Worm (Caenorhabditis elegans) whole organism, L2 larva: ENCODE measurements around the gene tif-1A.
A peak's percentile ranks its signal among the peaks of the same experiment; 100 is the strongest.

Experiments
- C34F6.9 ChIP-seq: fragments of 150-350 bp; optimal IDR thresholded peaks from 2 replicates; lab custom pipeline; 2014; ENCODE audit warnings: missing biosample characterization, missing genetic modification characterization
- F13H6.1 ChIP-seq: sonication (generic microtip); optimal IDR thresholded peaks from 2 replicates; lab custom pipeline; 2016; ENCODE audit warnings: missing genetic modification characterization, missing compliant biosample characterization
- Y55F3AM.14 ChIP-seq: fragments of 200-800 bp; sonication (Bioruptor generic); optimal IDR thresholded peaks from 2 replicates; lab custom pipeline; 2018; ENCODE audit warnings: mild to moderate bottlenecking, missing genetic modification characterization, missing compliant biosample characterization
- ZK546.5 ChIP-seq: sonication (generic microtip); optimal IDR thresholded peaks from 2 replicates; lab custom pipeline; 2017; ENCODE audit warnings: missing biosample characterization, missing genetic modification characterization
- alr-1 ChIP-seq: fragments of 150-350 bp; optimal IDR thresholded peaks from 2 replicates; lab custom pipeline; 2014; ENCODE audit warnings: missing biosample characterization, missing genetic modification characterization
- aly-2 ChIP-seq: fragments of 150-350 bp; optimal IDR thresholded peaks from 2 replicates; lab custom pipeline; 2014; ENCODE audit warnings: missing biosample characterization, missing genetic modification characterization
- blmp-1 ChIP-seq: sonication (generic microtip); optimal IDR thresholded peaks from 2 replicates; lab custom pipeline; 2017; ENCODE audit warnings: missing genetic modification characterization, mild to moderate bottlenecking, missing compliant biosample characterization, antibody characterized with exemption, moderate library complexity; ENCODE audit not compliant: insufficient read depth
- ceh-16 ChIP-seq: fragments of 150-350 bp; optimal IDR thresholded peaks from 2 replicates; lab custom pipeline; 2014; ENCODE audit warnings: missing biosample characterization, missing genetic modification characterization
- ceh-82 ChIP-seq: fragments of 150-350 bp; optimal IDR thresholded peaks from 2 replicates; lab custom pipeline; 2014; ENCODE audit warnings: missing biosample characterization, missing genetic modification characterization
- crh-2 ChIP-seq: sonication (generic microtip); optimal IDR thresholded peaks from 2 replicates; lab custom pipeline; 2017; ENCODE audit warnings: missing biosample characterization, missing genetic modification characterization
- dmd-4 ChIP-seq: sonication (generic microtip); optimal IDR thresholded peaks from 2 replicates; lab custom pipeline; 2017; ENCODE audit warnings: missing biosample characterization, missing genetic modification characterization
- egl-27 ChIP-seq: sonication (generic microtip); optimal IDR thresholded peaks from 3 replicates; lab custom pipeline; 2017; ENCODE audit warnings: missing biosample characterization, missing genetic modification reagents, missing genetic modification characterization
- elt-1 ChIP-seq: fragments of 150-350 bp; optimal IDR thresholded peaks from 2 replicates; lab custom pipeline; 2014; ENCODE audit warnings: missing biosample characterization, missing genetic modification characterization
- fos-1 ChIP-seq: fragments of 150-350 bp; optimal IDR thresholded peaks from 2 replicates; lab custom pipeline; 2014; ENCODE audit warnings: missing biosample characterization, missing genetic modification characterization
- gmeb-1 ChIP-seq: fragments of 150-350 bp; optimal IDR thresholded peaks from 2 replicates; lab custom pipeline; 2014; ENCODE audit warnings: missing biosample characterization, missing genetic modification characterization
- lin-11 ChIP-seq: fragments of 150-350 bp; sonication (generic microtip); optimal IDR thresholded peaks from 2 replicates; lab custom pipeline; 2014; ENCODE audit warnings: missing biosample characterization, missing genetic modification characterization, inconsistent platforms, mixed read lengths
- lin-13 ChIP-seq: fragments of 150-350 bp; optimal IDR thresholded peaks from 2 replicates; lab custom pipeline; 2014; ENCODE audit warnings: missing biosample characterization, missing genetic modification reagents, missing genetic modification characterization
- lin-39 ChIP-seq: fragments of 150-350 bp; optimal IDR thresholded peaks from 2 replicates; lab custom pipeline; 2014; ENCODE audit warnings: missing biosample characterization, missing genetic modification reagents, missing genetic modification characterization
- lsy-2 ChIP-seq, 2 experiments: fragments of 150-350 bp in 1 of 2; sonication (generic microtip) in 1 of 2; optimal IDR thresholded peaks; 2 replicates each; lab custom pipeline; 2014 to 2017; ENCODE audit warnings: missing biosample characterization in 2 of 2, missing genetic modification characterization in 2 of 2
- mab-5 ChIP-seq: fragments of 150-350 bp; optimal IDR thresholded peaks from 2 replicates; lab custom pipeline; 2014; ENCODE audit warnings: missing biosample characterization, missing genetic modification characterization
- mbf-1 ChIP-seq: sonication (generic microtip); optimal IDR thresholded peaks from 2 replicates; lab custom pipeline; 2017; ENCODE audit warnings: missing biosample characterization, missing genetic modification characterization
- mdl-1 ChIP-seq, 2 experiments: fragments of 150-350 bp in 1 of 2; sonication (generic microtip) in 1 of 2; optimal IDR thresholded peaks; 2 replicates each; lab custom pipeline; 2017; ENCODE audit warnings: missing biosample characterization in 2 of 2, missing genetic modification characterization in 2 of 2
- nhr-10 ChIP-seq: sonication (generic microtip); optimal IDR thresholded peaks from 2 replicates; lab custom pipeline; 2017; ENCODE audit warnings: missing biosample characterization, missing genetic modification characterization
- nhr-11 ChIP-seq: fragments of 150-350 bp; optimal IDR thresholded peaks from 2 replicates; lab custom pipeline; 2014; ENCODE audit warnings: missing biosample characterization, missing genetic modification characterization
- nhr-12 ChIP-seq: fragments of 150-350 bp; optimal IDR thresholded peaks from 2 replicates; lab custom pipeline; 2014; ENCODE audit warnings: missing biosample characterization, missing genetic modification characterization
- nhr-129 ChIP-seq: fragments of 150-350 bp; optimal IDR thresholded peaks from 2 replicates; lab custom pipeline; 2014; ENCODE audit warnings: missing biosample characterization, missing genetic modification characterization
- nhr-21 ChIP-seq: fragments of 150-350 bp; optimal IDR thresholded peaks from 2 replicates; lab custom pipeline; 2014; ENCODE audit warnings: missing biosample characterization, missing genetic modification characterization
- nhr-237 ChIP-seq: fragments of 150-350 bp; optimal IDR thresholded peaks from 2 replicates; lab custom pipeline; 2014; ENCODE audit warnings: missing biosample characterization, missing genetic modification characterization
- nhr-25 ChIP-seq: fragments of 150-350 bp; sonication (generic microtip); optimal IDR thresholded peaks from 3 replicates; lab custom pipeline; 2014; ENCODE audit warnings: missing biosample characterization, missing genetic modification characterization
- nhr-6 ChIP-seq: fragments of 150-350 bp; optimal IDR thresholded peaks from 2 replicates; lab custom pipeline; 2014; ENCODE audit warnings: missing biosample characterization, missing genetic modification characterization
- peb-1 ChIP-seq: fragments of 150-350 bp; optimal IDR thresholded peaks from 2 replicates; lab custom pipeline; 2014; ENCODE audit warnings: missing biosample characterization, missing genetic modification characterization
- sem-4 ChIP-seq: fragments of 150-350 bp; optimal IDR thresholded peaks from 2 replicates; lab custom pipeline; 2014; ENCODE audit warnings: missing biosample characterization, missing genetic modification reagents, missing genetic modification characterization
- skn-1 ChIP-seq: sonication (generic microtip); optimal IDR thresholded peaks from 2 replicates; lab custom pipeline; 2017; ENCODE audit warnings: missing biosample characterization, missing genetic modification characterization
- sma-3 ChIP-seq: sonication (generic microtip); optimal IDR thresholded peaks from 2 replicates; lab custom pipeline; 2016; ENCODE audit warnings: missing genetic modification reagents, missing genetic modification characterization, missing compliant biosample characterization
- sma-9 ChIP-seq, 2 experiments: fragments of 150-350 bp in 1 of 2; sonication (generic microtip) in 1 of 2; optimal IDR thresholded peaks; 2 replicates each; lab custom pipeline; 2014 to 2016; ENCODE audit warnings: missing genetic modification characterization in 2 of 2, mild to moderate bottlenecking in 1 of 2, missing biosample characterization in 1 of 2, missing compliant biosample characterization in 1 of 2, missing genetic modification reagents in 1 of 2, moderate library complexity in 1 of 2
- snpc-4 ChIP-seq: fragments of 150-350 bp; optimal IDR thresholded peaks from 2 replicates; lab custom pipeline; 2014; ENCODE audit warnings: missing biosample characterization, missing genetic modification characterization
- unc-39 ChIP-seq: fragments of 150-350 bp; optimal IDR thresholded peaks from 2 replicates; lab custom pipeline; 2014; ENCODE audit warnings: missing biosample characterization, missing genetic modification characterization
- unc-55 ChIP-seq: fragments of 150-350 bp; sonication (generic microtip); optimal IDR thresholded peaks from 3 replicates; lab custom pipeline; 2014; ENCODE audit warnings: missing biosample characterization, missing genetic modification reagents, missing genetic modification characterization
- unc-62 ChIP-seq: fragments of 150-350 bp; optimal IDR thresholded peaks from 2 replicates; lab custom pipeline; 2014; ENCODE audit warnings: missing biosample characterization, missing genetic modification reagents, missing genetic modification characterization
- zag-1 ChIP-seq: fragments of 150-350 bp; optimal IDR thresholded peaks from 2 replicates; lab custom pipeline; 2014; ENCODE audit warnings: missing biosample characterization, missing genetic modification characterization
- ztf-1 ChIP-seq: fragments of 200-800 bp; sonication (Bioruptor generic); conservative IDR thresholded peaks from 2 replicates; pipeline ENCODE4 v1.3.6; 2022; ENCODE audit warnings: missing genetic modification characterization, missing compliant biosample characterization
- ztf-11 ChIP-seq: sonication (generic microtip); optimal IDR thresholded peaks from 2 replicates; lab custom pipeline; 2017; ENCODE audit warnings: missing biosample characterization, missing genetic modification characterization
- ztf-4 ChIP-seq: fragments of 150-350 bp; optimal IDR thresholded peaks from 2 replicates; lab custom pipeline; 2014; ENCODE audit warnings: missing biosample characterization, missing genetic modification characterization

Gene tif-1A

DNA sequence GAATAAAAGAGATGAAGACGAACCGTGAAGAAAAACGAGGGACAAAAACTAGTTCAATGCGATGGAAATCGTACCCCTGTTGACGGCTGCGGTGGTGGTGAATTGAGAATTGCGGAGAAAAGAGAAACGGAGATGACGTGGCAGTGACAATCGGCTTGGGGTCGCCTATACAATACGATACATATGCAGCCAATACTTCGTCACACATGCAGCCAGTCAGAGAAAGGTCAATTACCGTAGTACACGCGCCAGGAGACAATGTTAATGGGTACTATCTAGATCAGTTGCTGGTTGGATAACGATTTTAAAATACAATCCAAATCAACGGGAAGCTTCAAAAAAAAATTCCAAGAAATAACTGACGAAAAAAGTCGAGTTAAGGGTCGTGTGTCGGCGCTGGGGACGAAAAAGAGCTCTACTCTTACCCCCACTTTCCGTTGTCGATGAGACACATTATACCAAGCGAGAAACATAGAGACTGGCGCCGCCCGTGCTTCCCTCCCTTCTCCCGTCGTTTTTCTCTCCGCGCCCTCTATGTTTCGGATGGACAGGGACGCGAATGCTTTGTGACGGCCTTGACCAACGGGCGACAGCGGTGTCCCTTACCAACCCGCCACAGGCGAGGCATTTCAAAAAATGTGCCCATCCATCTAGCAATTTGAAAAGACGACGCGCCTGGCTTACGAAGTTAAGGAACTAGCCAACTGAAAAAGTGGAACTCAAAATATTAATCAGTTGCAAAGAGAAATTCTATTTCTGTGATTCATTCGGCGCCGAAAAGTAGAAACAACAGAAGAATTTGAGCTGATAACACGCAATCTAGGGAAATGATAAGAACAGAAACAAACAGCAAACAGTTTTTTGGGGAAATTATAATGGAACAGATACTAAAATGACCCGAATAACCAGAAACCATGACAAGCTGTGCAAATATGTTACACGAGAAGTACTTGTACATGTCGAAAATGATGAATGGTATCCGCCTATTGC, 15.0 kb upstream of the tif-1A start:
- TF ChIP-seq Y55F3AM.14 (no peak), elt-1 (tag; lab: Kevin White, UChicago) (no peak), nhr-237 (no peak), ztf-1 (GFP tag; lab: Robert Waterston, UW) (no peak), nhr-10 (tag; lab: Kevin White, UChicago) (no peak), aly-2 (tag; lab: Kevin White, UChicago) (no peak), lin-11 (tag; lab: Kevin White, UChicago) (no peak), lin-39 (no peak), alr-1 (tag; lab: Kevin White, UChicago) (no peak), F13H6.1 (tag; lab: Kevin White, UChicago) (peak; percentile 34), mab-5 (tag; lab: Kevin White, UChicago) (peak; percentile 14), snpc-4 (tag; lab: Kevin White, UChicago) (no peak), dmd-4 (tag; lab: Kevin White, UChicago) (no peak), lsy-2 (tag; optimal IDR thresholded peaks at IDR 0.05; lab: Kevin White, UChicago) (peak in 1 of 2 experiments; percentile 46), nhr-12 (tag; lab: Kevin White, UChicago) (no peak), unc-55 (GFP tag; lab: Kevin White, UChicago) (peak; percentile 32), lin-13 (GFP tag; lab: Kevin White, UChicago) (peak; percentile 5), blmp-1 (tag; lab: Kevin White, UChicago) (no peak), ztf-4 (tag; lab: Kevin White, UChicago) (no peak), nhr-11 (tag; lab: Kevin White, UChicago) (no peak), zag-1 (tag; lab: Kevin White, UChicago) (no peak), sma-3 (GFP tag; lab: Kevin White, UChicago) (no peak), skn-1 (tag; lab: Kevin White, UChicago) (no peak), fos-1 (tag; lab: Kevin White, UChicago) (peak; percentile 88), egl-27 (tag; lab: Kevin White, UChicago) (no peak), nhr-25 (tag; lab: Kevin White, UChicago) (no peak), gmeb-1 (no peak), mdl-1 (tag; optimal IDR thresholded peaks at IDR 0.05; lab: Kevin White, UChicago) (no peak), ceh-16 (tag; lab: Kevin White, UChicago) (no peak), ZK546.5 (tag; lab: Kevin White, UChicago) (no peak), nhr-129 (tag; lab: Kevin White, UChicago) (peak; percentile 9), crh-2 (tag; lab: Kevin White, UChicago) (peak; percentile 18), C34F6.9 (tag; lab: Kevin White, UChicago) (peak; percentile 21), peb-1 (tag; lab: Kevin White, UChicago) (no peak), unc-39 (no peak), sem-4 (tag; lab: Kevin White, UChicago) (peak; percentile 39), unc-62 (no peak), nhr-21 (tag; lab: Kevin White, UChicago) (no peak)

DNA sequence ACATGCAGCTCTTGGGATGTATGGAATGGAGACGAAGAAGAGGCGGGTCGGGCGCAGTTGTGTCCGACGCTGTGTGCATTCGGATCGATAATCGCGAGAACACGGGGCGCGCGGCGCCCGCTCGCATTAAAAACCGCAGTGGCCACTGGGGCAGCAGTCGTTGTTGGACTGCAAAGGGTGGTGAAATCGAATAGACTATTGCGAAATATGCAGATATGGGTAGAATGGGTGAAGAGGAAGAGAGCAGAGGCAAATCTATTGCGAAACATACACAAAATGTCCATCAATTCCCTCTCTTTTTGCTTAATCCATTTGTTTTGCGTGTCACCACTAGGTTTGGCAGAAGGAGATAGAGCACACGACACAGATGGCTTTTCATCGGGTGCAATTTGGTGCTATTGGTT, 14.2 kb upstream of the tif-1A start:
- peak; percentile 38 for TF ChIP-seq fos-1 (tag; lab: Kevin White, UChicago)
- TF ChIP-seq C34F6.9 (tag; lab: Kevin White, UChicago): peak; percentile 87
- peak; percentile 6 for TF ChIP-seq ceh-82 (tag; lab: Kevin White, UChicago)
- peak; percentile 88 for TF ChIP-seq unc-55 (GFP tag; lab: Kevin White, UChicago)
- TF ChIP-seq snpc-4 (tag; lab: Kevin White, UChicago): peak; percentile 69
- peak in 1 of 2 experiments; percentile 15 for TF ChIP-seq mdl-1 (tag; optimal IDR thresholded peaks at IDR 0.05; lab: Kevin White, UChicago)
- TF ChIP-seq egl-27 (tag; lab: Kevin White, UChicago): no peak
- no peak for TF ChIP-seq nhr-25 (tag; lab: Kevin White, UChicago)
- TF ChIP-seq ztf-1 (GFP tag; lab: Robert Waterston, UW): no peak
- peak; percentile 72 for TF ChIP-seq sma-9 (GFP tag; optimal IDR thresholded peaks at IDR 0.05; lab: Kevin White, UChicago)
- no peak for TF ChIP-seq sma-9 (tag; optimal IDR thresholded peaks at IDR 0.05; lab: Kevin White, UChicago)
- TF ChIP-seq mab-5 (tag; lab: Kevin White, UChicago): peak; percentile 15
- peak; percentile 46 for TF ChIP-seq nhr-237
- TF ChIP-seq nhr-11 (tag; lab: Kevin White, UChicago): no peak
- no peak for TF ChIP-seq ztf-4 (tag; lab: Kevin White, UChicago)
- peak; percentile 14 for TF ChIP-seq ztf-11 (tag; lab: Kevin White, UChicago)
- peak; percentile 63 for TF ChIP-seq nhr-6 (tag; lab: Kevin White, UChicago)
- no peak for TF ChIP-seq peb-1 (tag; lab: Kevin White, UChicago)
- TF ChIP-seq lsy-2 (tag; optimal IDR thresholded peaks at IDR 0.05; lab: Kevin White, UChicago): peak; percentile 62 to 75
- TF ChIP-seq lin-13 (GFP tag; lab: Kevin White, UChicago): peak; percentile 2
- TF ChIP-seq zag-1 (tag; lab: Kevin White, UChicago): peak; percentile 74
- TF ChIP-seq mbf-1 (tag; lab: Kevin White, UChicago): no peak
- peak; percentile 71 for TF ChIP-seq sem-4 (tag; lab: Kevin White, UChicago)
- peak; percentile 56 for TF ChIP-seq lin-39
- TF ChIP-seq F13H6.1 (tag; lab: Kevin White, UChicago): peak; percentile 60
- TF ChIP-seq lin-11 (tag; lab: Kevin White, UChicago): peak; percentile 51
- peak; percentile 4 for TF ChIP-seq crh-2 (tag; lab: Kevin White, UChicago)
- peak; percentile 85 for TF ChIP-seq nhr-129 (tag; lab: Kevin White, UChicago)
- TF ChIP-seq alr-1 (tag; lab: Kevin White, UChicago): no peak
